Worm (Caenorhabditis elegans) whole organism, young adult: ENCODE results near the gene ztf-28.

Source experiments
- B0336.3 ChIP-seq: fragments of 200-800 bp; sonication (Bioruptor generic); IDR thresholded peaks from 2 replicates; pipeline ENCODE4 v1.3.6; 2022; ENCODE audit warnings: missing genetic modification characterization, missing compliant biosample characterization
- F33H1.4 ChIP-seq: fragments of 200-800 bp; sonication (Bioruptor generic); IDR thresholded peaks from 2 replicates; pipeline ENCODE4 v1.3.6; 2022; ENCODE audit warnings: missing genetic modification reagents, missing genetic modification characterization, missing compliant biosample characterization
- F39B2.1 ChIP-seq: fragments of 200-800 bp; sonication (Bioruptor generic); IDR thresholded peaks from 2 replicates; pipeline ENCODE4 v1.3.6; 2022; ENCODE audit warnings: missing genetic modification reagents, missing genetic modification characterization, missing compliant biosample characterization
- F57A8.1 ChIP-seq: fragments of 200-800 bp; sonication (Bioruptor generic); optimal IDR thresholded peaks from 2 replicates; lab custom pipeline; 2018; ENCODE audit warnings: mild to moderate bottlenecking, missing genetic modification characterization, moderate library complexity, missing compliant biosample characterization
- F57C9.4 ChIP-seq: sonication (generic microtip); optimal IDR thresholded peaks from 2 replicates; lab custom pipeline; 2017; ENCODE audit warnings: mild to moderate bottlenecking, missing genetic modification characterization, missing compliant biosample characterization
- K12H6.12 ChIP-seq: fragments of 200-800 bp; sonication (Bioruptor generic); optimal IDR thresholded peaks from 2 replicates; lab custom pipeline; 2018; ENCODE audit warnings: mild to moderate bottlenecking, missing genetic modification characterization, missing compliant biosample characterization
- T07F8.4 ChIP-seq: sonication (generic microtip); optimal IDR thresholded peaks from 2 replicates; lab custom pipeline; 2016; ENCODE audit warnings: mild to moderate bottlenecking, missing genetic modification characterization, moderate library complexity, missing compliant biosample characterization
- Y53F4B.3 ChIP-seq: fragments of 200-800 bp; sonication (Bioruptor generic); IDR thresholded peaks from 2 replicates; pipeline ENCODE4 v1.3.6; 2022; ENCODE audit warnings: missing genetic modification reagents, missing genetic modification characterization, missing compliant biosample characterization
- Y95B8A.8 ChIP-seq: fragments of 200-800 bp; sonication (Bioruptor generic); IDR thresholded peaks from 2 replicates; pipeline ENCODE4 v1.3.6; 2022; ENCODE audit warnings: missing genetic modification reagents, missing genetic modification characterization, missing compliant biosample characterization
- aptf-3 ChIP-seq: fragments of 200-800 bp; sonication (Bioruptor generic); IDR thresholded peaks from 2 replicates; pipeline ENCODE4 v1.3.6; 2022; ENCODE audit warnings: missing genetic modification characterization, missing compliant biosample characterization
- athp-1 ChIP-seq: sonication (generic microtip); optimal IDR thresholded peaks from 2 replicates; lab custom pipeline; 2017; ENCODE audit warnings: mild to moderate bottlenecking, missing genetic modification characterization, missing compliant biosample characterization
- attf-3 ChIP-seq: fragments of 200-800 bp; sonication (Bioruptor generic); conservative IDR thresholded peaks from 2 replicates; pipeline ENCODE4 v1.3.6; 2022; ENCODE audit warnings: missing genetic modification reagents, missing genetic modification characterization, missing compliant biosample characterization
- attf-6 ChIP-seq: fragments of 200-800 bp; sonication (Bioruptor generic); IDR thresholded peaks from 2 replicates; pipeline ENCODE4 v1.3.6; 2022; ENCODE audit warnings: missing genetic modification reagents, missing genetic modification characterization, missing compliant biosample characterization
- bed-1 ChIP-seq: fragments of 200-800 bp; sonication (Bioruptor generic); IDR thresholded peaks from 2 replicates; pipeline ENCODE4 v1.3.6; 2022; ENCODE audit warnings: missing genetic modification reagents, missing genetic modification characterization, missing compliant biosample characterization
- cebp-1 ChIP-seq, 2 experiments: fragments of 200-800 bp in 1 of 2; sonication (Bioruptor generic) in 1 of 2; sonication (generic microtip) in 1 of 2; IDR thresholded peaks in 1 of 2; optimal IDR thresholded peaks in 1 of 2; 2 replicates each; pipeline versions ENCODE4 v1.3.6 to Lab custom; 2017 to 2022; ENCODE audit warnings: missing compliant biosample characterization in 2 of 2, missing genetic modification characterization in 2 of 2, mild to moderate bottlenecking in 1 of 2, missing genetic modification reagents in 1 of 2, moderate library complexity in 1 of 2
- ceh-40 ChIP-seq: fragments of 200-800 bp; sonication (Bioruptor generic); IDR thresholded peaks from 2 replicates; pipeline ENCODE4 v1.3.6; 2022; ENCODE audit warnings: missing genetic modification characterization, missing compliant biosample characterization
- ceh-79 ChIP-seq: sonication (generic microtip); optimal IDR thresholded peaks from 2 replicates; lab custom pipeline; 2017; ENCODE audit warnings: mild to moderate bottlenecking, missing genetic modification characterization, missing compliant biosample characterization
- chd-7 ChIP-seq: sonication (generic microtip); optimal IDR thresholded peaks from 2 replicates; lab custom pipeline; 2016; ENCODE audit warnings: mild to moderate bottlenecking, missing genetic modification characterization, moderate library complexity, missing compliant biosample characterization
- dox-1 ChIP-seq: fragments of 200-800 bp; sonication (Bioruptor generic); IDR thresholded peaks from 2 replicates; pipeline ENCODE4 v1.3.6; 2022; ENCODE audit warnings: missing genetic modification reagents, missing genetic modification characterization, missing compliant biosample characterization
- egl-44 ChIP-seq: fragments of 200-800 bp; sonication (Bioruptor generic); IDR thresholded peaks from 2 replicates; pipeline ENCODE4 v1.3.6; 2022; ENCODE audit warnings: missing genetic modification reagents, missing genetic modification characterization, missing compliant biosample characterization
- egrh-3 ChIP-seq: fragments of 200-800 bp; sonication (Bioruptor generic); IDR thresholded peaks from 2 replicates; pipeline ENCODE4 v1.3.6; 2022; ENCODE audit warnings: missing genetic modification reagents, missing genetic modification characterization, missing compliant biosample characterization
- ekl-4 ChIP-seq: fragments of 200-800 bp; sonication (Bioruptor generic); IDR thresholded peaks from 2 replicates; pipeline ENCODE4 v1.3.6; 2022; ENCODE audit warnings: missing genetic modification reagents, missing genetic modification characterization, missing compliant biosample characterization
- gei-17 ChIP-seq: fragments of 200-800 bp; sonication (Bioruptor generic); optimal IDR thresholded peaks from 2 replicates; lab custom pipeline; 2018; ENCODE audit warnings: mild to moderate bottlenecking, missing genetic modification characterization, missing compliant biosample characterization
- him-1 ChIP-seq: sonication (generic microtip); optimal IDR thresholded peaks from 2 replicates; lab custom pipeline; 2016; ENCODE audit warnings: missing genotype, missing genetic modification reagents, missing genetic modification characterization, missing compliant biosample characterization
- hlh-12 ChIP-seq: sonication (generic microtip); optimal IDR thresholded peaks from 2 replicates; lab custom pipeline; 2016; ENCODE audit warnings: missing genetic modification characterization, missing compliant biosample characterization
- hmg-1.2 ChIP-seq: fragments of 200-800 bp; sonication (Bioruptor generic); IDR thresholded peaks from 2 replicates; pipeline ENCODE4 v1.3.6; 2022; ENCODE audit warnings: missing genetic modification reagents, missing genetic modification characterization, missing compliant biosample characterization
- let-607 ChIP-seq, 2 experiments: fragments of 200-800 bp in 1 of 2; sonication (Bioruptor generic) in 1 of 2; sonication (generic microtip) in 1 of 2; optimal IDR thresholded peaks; 2 replicates each; lab custom pipeline; 2016 to 2018; ENCODE audit warnings: mild to moderate bottlenecking in 2 of 2, missing compliant biosample characterization in 2 of 2, missing genetic modification characterization in 2 of 2, moderate library complexity in 2 of 2, missing genotype in 1 of 2
- lin-26 ChIP-seq: fragments of 200-800 bp; sonication (Bioruptor generic); IDR thresholded peaks from 2 replicates; pipeline ENCODE4 v1.3.6; 2022; ENCODE audit warnings: missing genetic modification reagents, missing genetic modification characterization, missing compliant biosample characterization
- lin-40 ChIP-seq: sonication (generic microtip); optimal IDR thresholded peaks from 2 replicates; lab custom pipeline; 2016; ENCODE audit warnings: missing genetic modification characterization, mild to moderate bottlenecking, missing compliant biosample characterization, missing genotype, missing genetic modification reagents
- madf-10 ChIP-seq: sonication (generic microtip); optimal IDR thresholded peaks from 2 replicates; lab custom pipeline; 2016; ENCODE audit warnings: mild to moderate bottlenecking, missing genetic modification characterization, missing compliant biosample characterization
- madf-3 ChIP-seq: fragments of 200-800 bp; sonication (Bioruptor generic); IDR thresholded peaks from 2 replicates; pipeline ENCODE4 v1.3.6; 2022; ENCODE audit warnings: missing genetic modification reagents, missing genetic modification characterization, missing compliant biosample characterization
- madf-6 ChIP-seq: fragments of 200-800 bp; sonication (Bioruptor generic); IDR thresholded peaks from 2 replicates; pipeline ENCODE4 v1.3.6; 2022; ENCODE audit warnings: missing genetic modification reagents, missing genetic modification characterization, missing compliant biosample characterization
- nfya-2 ChIP-seq: fragments of 200-800 bp; sonication (Bioruptor generic); IDR thresholded peaks from 2 replicates; pipeline ENCODE4 v1.3.6; 2022; ENCODE audit warnings: missing genetic modification reagents, missing genetic modification characterization, missing compliant biosample characterization
- nfyb-1 ChIP-seq: fragments of 200-800 bp; sonication (Bioruptor generic); IDR thresholded peaks from 2 replicates; pipeline ENCODE4 v1.3.6; 2022; ENCODE audit warnings: missing genetic modification reagents, missing genetic modification characterization, missing compliant biosample characterization
- nhr-179 ChIP-seq: sonication (generic microtip); optimal IDR thresholded peaks from 2 replicates; lab custom pipeline; 2016; ENCODE audit warnings: mild to moderate bottlenecking, missing genetic modification characterization, missing compliant biosample characterization
- snpc-1.3 ChIP-seq: sonication (generic microtip); optimal IDR thresholded peaks from 2 replicates; lab custom pipeline; 2017; ENCODE audit warnings: missing genetic modification characterization, mild to moderate bottlenecking, missing compliant biosample characterization, antibody characterized with exemption, moderate library complexity, missing genotype, missing genetic modification reagents; ENCODE audit not compliant: insufficient read depth
- snpc-4 ChIP-seq, 5 experiments: fragments of 150-350 bp in 1 of 5; sonication (generic microtip) in 4 of 5; optimal IDR thresholded peaks; 2 replicates each; lab custom pipeline; 2014 to 2018; ENCODE audit warnings: missing genetic modification characterization in 5 of 5, missing biosample characterization in 3 of 5, antibody characterized with exemption in 2 of 5, mild to moderate bottlenecking in 2 of 5, missing compliant biosample characterization in 2 of 5, missing genotype in 2 of 5, moderate library complexity in 2 of 5, missing genetic modification reagents in 1 of 5
- somi-1 ChIP-seq: fragments of 200-800 bp; sonication (Bioruptor generic); optimal IDR thresholded peaks from 2 replicates; lab custom pipeline; 2018; ENCODE audit warnings: mild to moderate bottlenecking, missing genetic modification characterization, missing compliant biosample characterization
- tbp1 ChIP-seq: fragments of 200-800 bp; sonication (Bioruptor generic); optimal IDR thresholded peaks from 2 replicates; lab custom pipeline; 2018; ENCODE audit warnings: mild to moderate bottlenecking, missing genetic modification characterization, missing compliant biosample characterization
- unc-130 ChIP-seq: sonication (generic microtip); optimal IDR thresholded peaks from 2 replicates; lab custom pipeline; 2016; ENCODE audit warnings: missing genetic modification reagents, missing genetic modification characterization, missing compliant biosample characterization
- unc-62 ChIP-seq: fragments of 150-350 bp; optimal IDR thresholded peaks from 2 replicates; lab custom pipeline; 2014; ENCODE audit warnings: missing biosample characterization, missing genetic modification reagents, missing genetic modification characterization
- zfh-2 ChIP-seq: fragments of 200-800 bp; sonication (Bioruptor generic); conservative IDR thresholded peaks from 2 replicates; pipeline ENCODE4 v1.3.6; 2022; ENCODE audit warnings: missing genetic modification reagents, missing genetic modification characterization, missing compliant biosample characterization
- zim-3 ChIP-seq: sonication (generic microtip); optimal IDR thresholded peaks from 2 replicates; lab custom pipeline; 2017; ENCODE audit warnings: mild to moderate bottlenecking, missing genetic modification characterization, moderate library complexity, missing compliant biosample characterization
- ztf-18 ChIP-seq: sonication (generic microtip); optimal IDR thresholded peaks from 2 replicates; lab custom pipeline; 2016; ENCODE audit warnings: missing genotype, mild to moderate bottlenecking, missing genetic modification characterization, missing compliant biosample characterization
- ztf-25 ChIP-seq: fragments of 200-800 bp; sonication (Bioruptor generic); IDR thresholded peaks from 2 replicates; pipeline ENCODE4 v1.3.6; 2022; ENCODE audit warnings: missing genetic modification reagents, missing genetic modification characterization, missing compliant biosample characterization

ztf-28 gene

ce11 chrV:2067985-2068499 lies 22.4 kb upstream of the ztf-28 start, which contains the start of gene lbp-9 (continued):
- TF ChIP-seq attf-3 (GFP tag; lab: Robert Waterston, UW): no peak
- peak; percentile 33 for TF ChIP-seq zim-3
- no peak for TF ChIP-seq nfya-2 (GFP tag; lab: Robert Waterston, UW)
- TF ChIP-seq F57C9.4 (tag; lab: Kevin White, UChicago): no peak
- no peak for TF ChIP-seq aptf-3 (GFP tag; lab: Robert Waterston, UW)
- TF ChIP-seq madf-10 (tag; lab: Kevin White, UChicago): peak; percentile 34
- TF ChIP-seq Y95B8A.8 (GFP tag; lab: Robert Waterston, UW): peak; percentile 42; the same call in 1 of the 2 replicates
- TF ChIP-seq ceh-79 (tag; lab: Kevin White, UChicago): no peak
- TF ChIP-seq snpc-4 (GFP tag; optimal IDR thresholded peaks at IDR 0.05; lab: Kevin White, UChicago): no peak
- TF ChIP-seq snpc-4 (tag; optimal IDR thresholded peaks at IDR 0.05; lab: Kevin White, UChicago): peak in 1 of 4 experiments; percentile 12
- TF ChIP-seq F39B2.1 (GFP tag; lab: Robert Waterston, UW): no peak
- TF ChIP-seq unc-130 (GFP tag; lab: Kevin White, UChicago): no peak
- TF ChIP-seq hmg-1.2 (GFP tag; lab: Robert Waterston, UW): peak; percentile 76; the same call in 1 of the 2 replicates
- TF ChIP-seq chd-7 (tag; lab: Kevin White, UChicago): peak; percentile 36
- peak; percentile 94 for TF ChIP-seq zfh-2 (GFP tag; lab: Robert Waterston, UW)
- TF ChIP-seq unc-62 (GFP tag; lab: Kevin White, UChicago): no peak
- TF ChIP-seq K12H6.12: peak; percentile 61
- peak; percentile 67 for TF ChIP-seq cebp-1 (GFP tag; IDR thresholded peaks at IDR 0.05; lab: Robert Waterston, UW)
- peak; percentile 96 for TF ChIP-seq cebp-1 (tag; optimal IDR thresholded peaks at IDR 0.05; lab: Kevin White, UChicago)
- TF ChIP-seq B0336.3 (GFP tag; lab: Robert Waterston, UW): peak; percentile 38; the same call in 1 of the 2 replicates
- 0 out of 2 replicates have a peak, but pooled peaks have one; percentile 46 for TF ChIP-seq nfyb-1 (GFP tag; lab: Robert Waterston, UW)
- peak; percentile 0 for TF ChIP-seq athp-1
- TF ChIP-seq bed-1 (GFP tag; lab: Robert Waterston, UW): no peak
- TF ChIP-seq gei-17 (GFP tag; lab: Kevin White, UChicago): peak; percentile 1
- no peak for TF ChIP-seq him-1
- TF ChIP-seq T07F8.4 (tag; lab: Kevin White, UChicago): peak; percentile 60
- TF ChIP-seq ztf-18 (tag; lab: Kevin White, UChicago): peak; percentile 44
- peak; percentile 80 for TF ChIP-seq ceh-40 (GFP tag; lab: Robert Waterston, UW)
- TF ChIP-seq egl-44 (GFP tag; lab: Robert Waterston, UW): peak; percentile 43; the same call in 1 of the 2 replicates
- TF ChIP-seq, all 124 proteins: peak for 32

ce11 chrV:2068728-2069443 lies 21.6 kb upstream of the ztf-28 start:
- TF ChIP-seq hlh-12 (tag; lab: Kevin White, UChicago) (no peak), Y53F4B.3 (GFP tag; lab: Robert Waterston, UW) (no peak), egrh-3 (no peak), F33H1.4 (GFP tag; lab: Robert Waterston, UW) (0 out of 2 replicates have a peak, but pooled peaks have one; percentile 7), somi-1 (GFP tag; lab: Kevin White, UChicago) (no peak), lin-40 (tag; lab: Kevin White, UChicago) (no peak), F57A8.1 (GFP tag; lab: Kevin White, UChicago) (no peak), lin-26 (GFP tag; lab: Robert Waterston, UW) (peak; percentile 7; the same call in 1 of the 2 replicates), dox-1 (peak; percentile 32; the same call in 1 of the 2 replicates), madf-3 (GFP tag; lab: Robert Waterston, UW) (peak; percentile 52; the same call in 1 of the 2 replicates), nhr-179 (tag; lab: Kevin White, UChicago) (no peak), let-607 (tag; optimal IDR thresholded peaks at IDR 0.05; lab: Kevin White, UChicago) (no peak), ztf-18 (tag; lab: Kevin White, UChicago) (no peak), attf-6 (GFP tag; lab: Robert Waterston, UW) (0 out of 2 replicates have a peak, but pooled peaks have one; percentile 40), ztf-25 (GFP tag; lab: Robert Waterston, UW) (no peak), ekl-4 (GFP tag; lab: Robert Waterston, UW) (peak; percentile 58), madf-6 (peak; percentile 50), snpc-1.3 (peak; percentile 28), tbp1 (GFP tag; lab: Kevin White, UChicago) (peak; percentile 8)
